Fruit fly (Drosophila melanogaster) whole organism, embryonic: ENCODE results near the gene puc.

Experiments
- ATbp ChIP-seq: fragments of 200-800 bp; sonication (Bioruptor generic); optimal IDR thresholded peaks from 2 replicates; lab custom pipeline; 2017; ENCODE audit warnings: missing biosample characterization, mild to moderate bottlenecking, missing genetic modification characterization, missing genetic modification reagents
- Atf6 ChIP-seq: fragments of 200-800 bp; sonication (Bioruptor generic); IDR thresholded peaks from 2 replicates; pipeline ENCODE4 v1.3.6; 2022; ENCODE audit warnings: missing biosample characterization, missing genetic modification characterization
- B-H1 ChIP-seq: fragments of 200-800 bp; sonication (Bioruptor generic); IDR thresholded peaks from 3 replicates; pipeline ENCODE4 v1.3.6; 2022; ENCODE audit warnings: missing biosample characterization, missing genetic modification characterization
- CG11456 ChIP-seq: fragments of 200-800 bp; sonication (Bioruptor generic); IDR thresholded peaks from 3 replicates; pipeline ENCODE4 v1.3.6; 2022; ENCODE audit warnings: missing biosample characterization, missing genetic modification characterization
- CG13894 ChIP-seq: fragments of 200-800 bp; sonication (Bioruptor generic); optimal IDR thresholded peaks from 3 replicates; lab custom pipeline; 2018; ENCODE audit warnings: missing biosample characterization, mild to moderate bottlenecking, missing genetic modification characterization, moderate library complexity
- CG18476 ChIP-seq: fragments of 200-800 bp; sonication (Bioruptor generic); optimal IDR thresholded peaks from 2 replicates; lab custom pipeline; 2016; ENCODE audit warnings: missing biosample characterization, mild to moderate bottlenecking, missing genetic modification characterization
- CG2129 ChIP-seq: fragments of 200-800 bp; sonication (Bioruptor generic); IDR thresholded peaks from 2 replicates; pipeline ENCODE4 v1.3.6; 2022; ENCODE audit warnings: missing biosample characterization, missing genetic modification characterization; ENCODE audit not compliant: partially characterized antibody
- CG31388 ChIP-seq: fragments of 200-800 bp; sonication (Bioruptor generic); optimal IDR thresholded peaks from 2 replicates; lab custom pipeline; 2016; ENCODE audit warnings: missing biosample characterization, missing genetic modification characterization
- CG3281 ChIP-seq: fragments of 200-800 bp; sonication (Bioruptor generic); optimal IDR thresholded peaks from 3 replicates; lab custom pipeline; 2017; ENCODE audit warnings: missing biosample characterization, mild to moderate bottlenecking, missing genetic modification characterization
- CG3407 ChIP-seq: fragments of 200-800 bp; sonication (Bioruptor generic); optimal IDR thresholded peaks from 2 replicates; lab custom pipeline; 2018; ENCODE audit warnings: missing biosample characterization, mild to moderate bottlenecking, missing genetic modification characterization
- CG3726 ChIP-seq: fragments of 200-800 bp; sonication (Bioruptor generic); IDR thresholded peaks from 3 replicates; pipeline ENCODE4, ENCODE4 v1.3.6; 2022; ENCODE audit warnings: missing biosample characterization, missing genetic modification characterization
- CG7556 ChIP-seq: fragments of 200-800 bp; sonication (Bioruptor generic); optimal IDR thresholded peaks from 2 replicates; lab custom pipeline; 2017; ENCODE audit warnings: missing biosample characterization, mild to moderate bottlenecking, missing genetic modification characterization
- CG7963 ChIP-seq: fragments of 200-800 bp; sonication (Bioruptor generic); IDR thresholded peaks from 3 replicates; pipeline ENCODE4 v1.3.6; 2022; ENCODE audit warnings: missing biosample characterization, missing genetic modification characterization; ENCODE audit not compliant: partially characterized antibody
- CG9797 ChIP-seq: fragments of 200-800 bp; sonication (Bioruptor generic); optimal IDR thresholded peaks from 3 replicates; lab custom pipeline; 2018; ENCODE audit warnings: missing biosample characterization, mild to moderate bottlenecking, missing genetic modification characterization
- CkIIα-i1 ChIP-seq: fragments of 200-800 bp; sonication (Bioruptor generic); IDR thresholded peaks from 2 replicates; pipeline ENCODE4 v1.3.6; 2022; ENCODE audit warnings: missing biosample characterization, missing genetic modification characterization
- Dfd ChIP-seq, 2 experiments: fragments of >200 bp; optimal IDR thresholded peaks; 2 replicates each; lab custom pipeline; 2017; ENCODE audit warnings: missing biosample characterization in 2 of 2, missing genetic modification characterization in 2 of 2
- Drgx ChIP-seq: fragments of 200-800 bp; sonication (Bioruptor generic); IDR thresholded peaks from 2 replicates; pipeline ENCODE4 v1.3.6; 2022; ENCODE audit warnings: missing biosample characterization, missing genetic modification characterization
- E2f1 ChIP-seq: fragments of 200-800 bp; sonication (Bioruptor generic); IDR thresholded peaks from 2 replicates; pipeline ENCODE4 v1.3.6; 2022; ENCODE audit warnings: missing biosample characterization, missing genetic modification characterization
- Hmr ChIP-seq: fragments of 200-800 bp; sonication (Bioruptor generic); optimal IDR thresholded peaks from 3 replicates; lab custom pipeline; 2017; ENCODE audit warnings: mild to moderate bottlenecking, missing biosample characterization, missing genetic modification reagents, missing genetic modification characterization
- Myb ChIP-seq: fragments of 200-800 bp; sonication (Bioruptor generic); optimal IDR thresholded peaks from 2 replicates; lab custom pipeline; 2016; ENCODE audit warnings: missing biosample characterization, missing genetic modification characterization
- Spps ChIP-seq: fragments of 200-800 bp; sonication (Bioruptor generic); optimal IDR thresholded peaks from 2 replicates; lab custom pipeline; 2018; ENCODE audit warnings: missing biosample characterization, mild to moderate bottlenecking, missing genetic modification characterization
- Taf1 ChIP-seq: fragments of 200-800 bp; sonication (Bioruptor generic); IDR thresholded peaks from 2 replicates; pipeline ENCODE4 v1.3.6; 2022; ENCODE audit warnings: missing biosample characterization, missing genetic modification characterization
- bigmax ChIP-seq: fragments of 200-800 bp; sonication (Bioruptor generic); optimal IDR thresholded peaks from 2 replicates; lab custom pipeline; 2018; ENCODE audit warnings: missing biosample characterization, mild to moderate bottlenecking, missing genetic modification characterization
- bowl ChIP-seq: fragments of 200-800 bp; sonication (Bioruptor generic); IDR thresholded peaks from 2 replicates; pipeline ENCODE4 v1.3.6; 2022; ENCODE audit warnings: missing biosample characterization, missing genetic modification characterization
- chif ChIP-seq, 2 experiments: fragments of 200-800 bp; sonication (Bioruptor generic); optimal IDR thresholded peaks; 3 replicates each; lab custom pipeline; 2016; ENCODE audit warnings: missing biosample characterization in 2 of 2, missing genetic modification characterization in 2 of 2
- esg ChIP-seq: fragments of 200-800 bp; sonication (Bioruptor generic); conservative IDR thresholded peaks from 2 replicates; pipeline ENCODE4 v1.3.6; 2022; ENCODE audit warnings: missing biosample characterization, missing genetic modification characterization
- gce ChIP-seq: fragments of 200-800 bp; sonication (Bioruptor generic); IDR thresholded peaks from 3 replicates; pipeline ENCODE4 v1.3.6; 2022; ENCODE audit warnings: missing biosample characterization, missing genetic modification characterization
- gcm ChIP-seq: fragments of 200-800 bp; sonication (Bioruptor generic); optimal IDR thresholded peaks from 2 replicates; lab custom pipeline; 2019; ENCODE audit warnings: missing biosample characterization, mild to moderate bottlenecking, missing genetic modification characterization, moderate library complexity
- gsb ChIP-seq: fragments of 200-800 bp; sonication (Bioruptor generic); IDR thresholded peaks from 2 replicates; pipeline ENCODE4 v1.3.6; 2022; ENCODE audit warnings: missing biosample characterization, missing genetic modification characterization
- gt ChIP-seq: fragments of 200-800 bp; sonication (Bioruptor generic); IDR thresholded peaks from 2 replicates; pipeline ENCODE4 v1.3.6; 2022; ENCODE audit warnings: missing biosample characterization, missing genetic modification characterization
- h ChIP-seq: fragments of >200 bp; optimal IDR thresholded peaks from 2 replicates; lab custom pipeline; 2017
- hb ChIP-seq: fragments of 200-800 bp; sonication (Bioruptor generic); IDR thresholded peaks from 3 replicates; pipeline ENCODE4 v1.3.6; 2022; ENCODE audit warnings: missing biosample characterization, missing genetic modification characterization; ENCODE audit not compliant: partially characterized antibody
- kni ChIP-seq: fragments of 200-800 bp; sonication (Bioruptor generic); optimal IDR thresholded peaks from 3 replicates; lab custom pipeline; 2017; ENCODE audit warnings: mild to moderate bottlenecking, missing biosample characterization, missing genetic modification reagents, missing genetic modification characterization
- lilli ChIP-seq: fragments of 200-800 bp; sonication (Bioruptor generic); optimal IDR thresholded peaks from 3 replicates; lab custom pipeline; 2016; ENCODE audit warnings: missing biosample characterization, missing genetic modification characterization
- mirr ChIP-seq: fragments of 200-800 bp; sonication (Bioruptor generic); optimal IDR thresholded peaks from 3 replicates; lab custom pipeline; 2018; ENCODE audit warnings: missing biosample characterization, mild to moderate bottlenecking, missing genetic modification characterization
- nau ChIP-seq: fragments of 200-800 bp; sonication (Bioruptor generic); optimal IDR thresholded peaks from 3 replicates; lab custom pipeline; 2017; ENCODE audit warnings: missing biosample characterization, mild to moderate bottlenecking, missing genetic modification characterization, missing genetic modification reagents
- nerfin-1 ChIP-seq: fragments of 200-800 bp; sonication (Bioruptor generic); optimal IDR thresholded peaks from 3 replicates; lab custom pipeline; 2019; ENCODE audit warnings: missing biosample characterization, mild to moderate bottlenecking, missing genetic modification characterization, moderate library complexity
- nom ChIP-seq: fragments of 200-800 bp; sonication (Bioruptor generic); optimal IDR thresholded peaks from 2 replicates; lab custom pipeline; 2017; ENCODE audit warnings: missing biosample characterization, missing genetic modification characterization, mild to moderate bottlenecking, moderate library complexity, missing genetic modification reagents
- phol ChIP-seq: fragments of 200-800 bp; sonication (Bioruptor generic); optimal IDR thresholded peaks from 3 replicates; lab custom pipeline; 2018; ENCODE audit warnings: missing biosample characterization, mild to moderate bottlenecking, missing genetic modification characterization, moderate library complexity
- pros ChIP-seq: fragments of 200-800 bp; sonication (Bioruptor generic); optimal IDR thresholded peaks from 3 replicates; lab custom pipeline; 2019; ENCODE audit warnings: missing biosample characterization, mild to moderate bottlenecking, missing genetic modification characterization, moderate library complexity
- pzg ChIP-seq: fragments of 200-800 bp; sonication (Bioruptor generic); optimal IDR thresholded peaks from 3 replicates; lab custom pipeline; 2018; ENCODE audit warnings: missing biosample characterization, mild to moderate bottlenecking, missing genetic modification characterization, moderate library complexity
- rib ChIP-seq: fragments of 200-800 bp; sonication (Bioruptor generic); IDR thresholded peaks from 2 replicates; pipeline ENCODE4 v1.3.6; 2022; ENCODE audit warnings: missing biosample characterization, missing genetic modification characterization
- ro ChIP-seq: fragments of 200-800 bp; sonication (Bioruptor generic); IDR thresholded peaks from 2 replicates; pipeline ENCODE4 v1.3.6; 2022; ENCODE audit warnings: missing biosample characterization, missing genetic modification characterization
- shn ChIP-seq: fragments of 200-800 bp; sonication (Bioruptor generic); optimal IDR thresholded peaks from 3 replicates; lab custom pipeline; 2016; ENCODE audit warnings: missing biosample characterization, missing genetic modification characterization
- slbo ChIP-seq: fragments of 200-800 bp; sonication (Bioruptor generic); IDR thresholded peaks from 2 replicates; pipeline ENCODE4 v1.3.6; 2022; ENCODE audit warnings: missing biosample characterization, missing genetic modification characterization
- toy ChIP-seq: fragments of 200-800 bp; sonication (Bioruptor generic); IDR thresholded peaks from 2 replicates; pipeline ENCODE4 v1.3.6; 2022; ENCODE audit warnings: missing biosample characterization, missing genetic modification characterization
- twi ChIP-seq: fragments of 200-800 bp; optimal IDR thresholded peaks from 2 replicates; lab custom pipeline; 2019; ENCODE audit warnings: missing biosample characterization, mild to moderate bottlenecking, missing genetic modification characterization, moderate library complexity
- vnd ChIP-seq: fragments of 200-800 bp; sonication (Bioruptor generic); IDR thresholded peaks from 3 replicates; pipeline ENCODE4 v1.3.6; 2022; ENCODE audit warnings: missing biosample characterization, missing genetic modification characterization; ENCODE audit not compliant: partially characterized antibody
- wor ChIP-seq: fragments of 200-800 bp; sonication (Bioruptor generic); IDR thresholded peaks from 2 replicates; pipeline ENCODE4 v1.3.6; 2022; ENCODE audit warnings: missing biosample characterization, missing genetic modification characterization

Gene puc

dm6 chr3R:8113833-8114673 is 8.9 kb downstream of the puc start (continued):
- TF ChIP-seq ATbp (GFP tag; lab: Kevin White, UChicago) (peak; percentile 81), Dfd (GFP tag; optimal IDR thresholded peaks at IDR 0.05; lab: Kevin White, UChicago) (no peak), ro (GFP tag; lab: Robert Waterston, UW) (0 out of 2 replicates have a peak, but pooled peaks have one; percentile 25), kni (peak; percentile 80), gsb (GFP tag; lab: Robert Waterston, UW) (peak; percentile 47; the same call in 1 of the 2 replicates), h (no peak), pros (GFP tag; lab: Kevin White, UChicago) (peak; percentile 68), CkIIα-i1 (GFP tag; lab: Robert Waterston, UW) (no peak), slbo (GFP tag; lab: Robert Waterston, UW) (peak; percentile 80), bowl (no peak), CG3726 (0 out of 3 replicates have a peak, but pooled peaks have one; percentile 58), vnd (GFP tag; lab: Robert Waterston, UW) (no peak), CG13894 (tag; lab: Kevin White, UChicago) (peak; percentile 63), Atf6 (GFP tag; lab: Robert Waterston, UW) (peak; percentile 80), nerfin-1 (peak; percentile 27), CG18476 (GFP tag; lab: Kevin White, UChicago) (peak; percentile 79), mirr (GFP tag; lab: Kevin White, UChicago) (no peak), Taf1 (GFP tag; lab: Robert Waterston, UW) (peak; percentile 57; the same call in 1 of the 2 replicates), chif (GFP tag; optimal IDR thresholded peaks at IDR 0.05; lab: Kevin White, UChicago) (peak; percentile 85 to 88), CG7556 (peak; percentile 88), CG31388 (peak; percentile 72), CG9797 (GFP tag; lab: Kevin White, UChicago) (no peak), Myb (peak; percentile 60), CG2129 (GFP tag; lab: Robert Waterston, UW) (no peak), Drgx (GFP tag; lab: Robert Waterston, UW) (peak; percentile 71), lilli (GFP tag; lab: Kevin White, UChicago) (peak; percentile 90), toy (GFP tag; lab: Robert Waterston, UW) (0 out of 2 replicates have a peak, but pooled peaks have one; percentile 25), phol (tag; lab: Kevin White, UChicago) (peak; percentile 80), nau (GFP tag; lab: Kevin White, UChicago) (peak; percentile 85), Hmr (GFP tag; lab: Kevin White, UChicago) (peak; percentile 86), Spps (tag; lab: Kevin White, UChicago) (peak; percentile 79), esg (peak; percentile 80), shn (peak; percentile 77), CG7963 (no peak), gcm (GFP tag; lab: Kevin White, UChicago) (peak; percentile 79), twi (peak; percentile 49), wor (no peak), bigmax (no peak), B-H1 (peak; percentile 62), gt (GFP tag; lab: Robert Waterston, UW) (peak; percentile 56; the same call in 1 of the 2 replicates), CG3407 (GFP tag; lab: Kevin White, UChicago) (peak; percentile 62), CG11456 (GFP tag; lab: Robert Waterston, UW) (peak; percentile 81), gce (peak; percentile 77; the same call in 1 of the 3 replicates), E2f1 (GFP tag; lab: Robert Waterston, UW) (peak; percentile 83), rib (peak; percentile 57), pzg (no peak), hb (GFP tag; lab: Robert Waterston, UW) (no peak), nom (GFP tag; lab: Kevin White, UChicago) (peak; percentile 75), CG3281 (GFP tag; lab: Kevin White, UChicago) (peak; percentile 89)
